Fruit fly (Drosophila melanogaster): ENCODE results near the gene nes.
A peak's percentile ranks its signal among the peaks of the same experiment; 100 is the strongest.

nes gene

DNA sequence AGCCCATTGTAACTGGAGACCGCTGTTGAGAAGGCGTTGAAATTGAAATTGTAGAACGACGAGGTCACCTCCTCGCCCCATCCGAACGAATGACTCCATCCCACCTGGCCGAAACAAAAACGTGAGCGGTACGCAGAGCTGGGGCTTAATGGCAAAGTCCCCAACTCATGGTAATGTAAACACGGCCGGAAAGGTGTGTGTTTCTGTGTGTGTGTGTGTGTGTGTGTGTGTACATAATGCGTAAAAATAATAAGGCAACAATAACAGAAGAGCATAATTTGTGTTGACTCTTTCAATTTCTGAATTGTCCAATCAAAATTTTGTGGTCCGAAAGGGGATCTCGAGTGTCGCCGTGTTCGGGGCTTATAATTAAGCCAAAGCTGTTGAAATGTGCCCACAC is 39.0 kb downstream of the nes start (continued):
- TF ChIP-seq Hmx (GFP tag; optimal IDR thresholded peaks at IDR 0.05) (no peak), CG7271 (tag; optimal IDR thresholded peaks at IDR 0.05) (no peak), Hr3 (GFP tag; optimal IDR thresholded peaks at IDR 0.05) (no peak), Atf-2 (GFP tag; optimal IDR thresholded peaks at IDR 0.05) (no peak), Spps (tag; optimal IDR thresholded peaks at IDR 0.05) (no peak), Lim3 (GFP tag; IDR thresholded peaks at IDR 0.05) (no peak), CG8765 (GFP tag; IDR thresholded peaks at IDR 0.05) (no peak), Atf6 (GFP tag; IDR thresholded peaks at IDR 0.05) (0 out of 2 replicates have a peak, but pooled peaks have one; percentile 11), ttk (GFP tag; IDR thresholded peaks at IDR 0.05) (no peak), Med (GFP tag) (peak; percentile 58), Trl (optimal IDR thresholded peaks at IDR 0.05) (no peak), Trl (GFP tag; optimal IDR thresholded peaks at IDR 0.05) (no peak)

dm6 chr3L:19216377-19216776 is 44.1 kb downstream of the nes start:
- TF ChIP-seq Doc2 (GFP tag; IDR thresholded peaks at IDR 0.05) (no peak), Sin3A (optimal IDR thresholded peaks at IDR 0.05) (no peak), abd-A (tag; optimal IDR thresholded peaks at IDR 0.05) (peak; percentile 46), CG3407 (GFP tag; optimal IDR thresholded peaks at IDR 0.05) (no peak), nmo (GFP tag; optimal IDR thresholded peaks at IDR 0.05) (peak; percentile 30), NFAT (GFP tag; IDR thresholded peaks at IDR 0.05) (no peak), MTF-1 (GFP tag; optimal IDR thresholded peaks at IDR 0.05; ENCODE audit: borderline replicate concordance) (peak; percentile 17), CG9932 (GFP tag; IDR thresholded peaks at IDR 0.05) (peak; percentile 42; the same call in 1 of the 2 replicates), repo (GFP tag; optimal IDR thresholded peaks at IDR 0.05) (no peak), Ptx1 (GFP tag; IDR thresholded peaks at IDR 0.05) (peak; percentile 58), inv (GFP tag; IDR thresholded peaks at IDR 0.05; ENCODE audit: partially characterized antibody) (no peak), CG10431 (GFP tag; optimal IDR thresholded peaks at IDR 0.05) (no peak), CG4820 (GFP tag; optimal IDR thresholded peaks at IDR 0.05) (no peak), CG15479 (GFP tag; optimal IDR thresholded peaks at IDR 0.05) (no peak), Atf-2 (GFP tag; optimal IDR thresholded peaks at IDR 0.05) (no peak), CG8924 (tag; optimal IDR thresholded peaks at IDR 0.05) (peak; percentile 51), jumu (GFP tag; optimal IDR thresholded peaks at IDR 0.05) (no peak), CG14667 (GFP tag; IDR thresholded peaks at IDR 0.05) (no peak), dan (GFP tag; IDR thresholded peaks at IDR 0.05) (no peak), Myb (GFP tag; optimal IDR thresholded peaks at IDR 0.05) (no peak), CG15269 (tag; optimal IDR thresholded peaks at IDR 0.05) (peak; percentile 58), jing (GFP tag; optimal IDR thresholded peaks at IDR 0.05) (no peak), CG12219 (GFP tag; optimal IDR thresholded peaks at IDR 0.05) (no peak), grau (tag; optimal IDR thresholded peaks at IDR 0.05) (peak; percentile 60), ftz-f1 (GFP tag; optimal IDR thresholded peaks at IDR 0.05) (no peak), CG13123 (GFP tag; optimal IDR thresholded peaks at IDR 0.05) (no peak), CG8388 (GFP tag; optimal IDR thresholded peaks at IDR 0.05) (peak; percentile 33), cwo (GFP tag; optimal IDR thresholded peaks at IDR 0.05) (peak; percentile 62), CG17568 (GFP tag; optimal IDR thresholded peaks at IDR 0.05) (no peak), CG18262 (tag; optimal IDR thresholded peaks at IDR 0.05) (peak; percentile 41), corto (GFP tag; optimal IDR thresholded peaks at IDR 0.05) (no peak), sna (GFP tag; IDR thresholded peaks at IDR 0.05; ENCODE audit: partially characterized antibody) (no peak), CG15696 (tag; optimal IDR thresholded peaks at IDR 0.05) (no peak), lmd (GFP tag; IDR thresholded peaks at IDR 0.05) (peak; percentile 52), CG3847 (GFP tag; IDR thresholded peaks at IDR 0.05) (no peak; the same call in 1 of the 2 replicates), YL-1 (GFP tag; optimal IDR thresholded peaks at IDR 0.05) (no peak), CG17361 (GFP tag; IDR thresholded peaks at IDR 0.05) (0 out of 3 replicates have a peak, but pooled peaks have one; percentile 46), CG31388 (GFP tag; optimal IDR thresholded peaks at IDR 0.05) (no peak), Eip74EF (GFP tag; optimal IDR thresholded peaks at IDR 0.05) (no peak), Oli (tag; optimal IDR thresholded peaks at IDR 0.05) (peak; percentile 34)

Data from whole organism, embryonic.